Fruit fly (Drosophila melanogaster) whole organism, embryonic: ENCODE data around the gene mop.

Source experiments
- Aef1 ChIP-seq: fragments of 200-800 bp; sonication (Bioruptor generic); IDR thresholded peaks from 3 replicates; pipeline ENCODE4 v1.3.6; 2022; ENCODE audit warnings: missing biosample characterization, missing genetic modification characterization
- Awh ChIP-seq: fragments of 200-800 bp; sonication (Bioruptor generic); IDR thresholded peaks from 2 replicates; pipeline ENCODE4, ENCODE4 v1.3.6; 2022; ENCODE audit warnings: missing biosample characterization, missing genetic modification characterization
- CG12391 ChIP-seq: fragments of 200-800 bp; sonication (Bioruptor generic); optimal IDR thresholded peaks from 3 replicates; lab custom pipeline; 2018; ENCODE audit warnings: missing biosample characterization, mild to moderate bottlenecking, missing genetic modification characterization, moderate library complexity
- CG13123 ChIP-seq: fragments of 200-800 bp; sonication (Bioruptor generic); optimal IDR thresholded peaks from 2 replicates; lab custom pipeline; 2016; ENCODE audit warnings: missing biosample characterization, missing genetic modification characterization
- CG15073 ChIP-seq: fragments of 200-800 bp; sonication (Bioruptor generic); optimal IDR thresholded peaks from 2 replicates; lab custom pipeline; 2016; ENCODE audit warnings: missing biosample characterization, missing genetic modification characterization
- CG1647 ChIP-seq: fragments of 200-800 bp; sonication (Bioruptor generic); optimal IDR thresholded peaks from 3 replicates; lab custom pipeline; 2016; ENCODE audit warnings: missing biosample characterization, missing genetic modification characterization
- CG16779 ChIP-seq: fragments of 200-800 bp; sonication (Bioruptor generic); IDR thresholded peaks from 2 replicates; pipeline ENCODE4 v1.3.6; 2022; ENCODE audit warnings: missing biosample characterization, missing genetic modification characterization
- CG16815 ChIP-seq: fragments of 200-800 bp; sonication (Bioruptor generic); optimal IDR thresholded peaks from 3 replicates; lab custom pipeline; 2017; ENCODE audit warnings: missing biosample characterization, mild to moderate bottlenecking, missing genetic modification characterization
- CG17328 ChIP-seq: fragments of 200-800 bp; sonication (Bioruptor generic); IDR thresholded peaks from 2 replicates; pipeline ENCODE4 v1.3.6; 2022; ENCODE audit warnings: missing biosample characterization, missing genetic modification characterization
- CG17361 ChIP-seq: fragments of 200-800 bp; sonication (Bioruptor generic); IDR thresholded peaks from 3 replicates; pipeline ENCODE4 v1.3.6; 2022; ENCODE audit warnings: missing biosample characterization, missing genetic modification characterization
- CG17802 ChIP-seq: fragments of 200-800 bp; sonication (Bioruptor generic); optimal IDR thresholded peaks from 2 replicates; lab custom pipeline; 2018; ENCODE audit warnings: missing biosample characterization, mild to moderate bottlenecking, missing genetic modification characterization, moderate library complexity
- CG18262 ChIP-seq: fragments of 200-800 bp; optimal IDR thresholded peaks from 3 replicates; lab custom pipeline; 2019; ENCODE audit warnings: missing biosample characterization, mild to moderate bottlenecking, missing genetic modification characterization, moderate library complexity
- CG2678 ChIP-seq: fragments of 200-800 bp; sonication (Bioruptor generic); optimal IDR thresholded peaks from 3 replicates; lab custom pipeline; 2019; ENCODE audit warnings: missing biosample characterization, mild to moderate bottlenecking, missing genetic modification characterization, moderate library complexity
- CG34376 ChIP-seq: fragments of 200-800 bp; sonication (Bioruptor generic); optimal IDR thresholded peaks from 2 replicates; lab custom pipeline; 2018; ENCODE audit warnings: missing biosample characterization, mild to moderate bottlenecking, missing genetic modification characterization
- CG4282 ChIP-seq: fragments of 200-800 bp; sonication (Bioruptor generic); optimal IDR thresholded peaks from 2 replicates; lab custom pipeline; 2016; ENCODE audit warnings: missing biosample characterization, missing genetic modification characterization
- CG5953 ChIP-seq: fragments of 200-800 bp; sonication (Bioruptor generic); IDR thresholded peaks from 2 replicates; pipeline ENCODE4 v1.3.6; 2022; ENCODE audit warnings: missing biosample characterization, missing genetic modification characterization
- CG6689 ChIP-seq: fragments of 200-800 bp; sonication (Bioruptor generic); IDR thresholded peaks from 2 replicates; pipeline ENCODE4 v1.3.6; 2022; ENCODE audit warnings: missing biosample characterization, missing genetic modification characterization
- CG7928 ChIP-seq: fragments of 200-800 bp; sonication (Bioruptor generic); optimal IDR thresholded peaks from 2 replicates; lab custom pipeline; 2017; ENCODE audit warnings: missing biosample characterization, mild to moderate bottlenecking, missing genetic modification characterization
- CG8478 ChIP-seq: fragments of >200 bp; optimal IDR thresholded peaks from 2 replicates; lab custom pipeline; 2018
- CG9609 ChIP-seq: fragments of 200-800 bp; sonication (Bioruptor generic); optimal IDR thresholded peaks from 3 replicates; lab custom pipeline; 2016; ENCODE audit warnings: missing biosample characterization, missing genetic modification characterization
- CG9797 ChIP-seq: fragments of 200-800 bp; sonication (Bioruptor generic); optimal IDR thresholded peaks from 3 replicates; lab custom pipeline; 2018; ENCODE audit warnings: missing biosample characterization, mild to moderate bottlenecking, missing genetic modification characterization
- CTCF ChIP-seq: fragments of 200-800 bp; sonication (Bioruptor generic); optimal IDR thresholded peaks from 2 replicates; lab custom pipeline; 2017; ENCODE audit warnings: missing biosample characterization, mild to moderate bottlenecking, missing genetic modification characterization, moderate library complexity
- Chrac-16 ChIP-seq: fragments of 200-800 bp; sonication (Bioruptor generic); optimal IDR thresholded peaks from 3 replicates; lab custom pipeline; 2016; ENCODE audit warnings: missing biosample characterization, missing genetic modification characterization
- Dad ChIP-seq: fragments of 200-800 bp; sonication (Bioruptor generic); optimal IDR thresholded peaks from 3 replicates; lab custom pipeline; 2016; ENCODE audit warnings: missing biosample characterization, missing genetic modification characterization
- Deaf1 ChIP-seq: fragments of 200-800 bp; optimal IDR thresholded peaks from 3 replicates; lab custom pipeline; 2019; ENCODE audit warnings: missing biosample characterization, mild to moderate bottlenecking, missing genetic modification characterization, moderate library complexity
- Max ChIP-seq: fragments of 200-800 bp; sonication (Bioruptor generic); optimal IDR thresholded peaks from 2 replicates; lab custom pipeline; 2016; ENCODE audit warnings: missing biosample characterization, mild to moderate bottlenecking, missing genetic modification characterization
- Mes4 ChIP-seq: fragments of 200-800 bp; sonication (Bioruptor generic); optimal IDR thresholded peaks from 2 replicates; lab custom pipeline; 2016; ENCODE audit warnings: missing biosample characterization, missing genetic modification characterization
- NC2β ChIP-seq: fragments of 200-800 bp; sonication (Bioruptor generic); optimal IDR thresholded peaks from 2 replicates; lab custom pipeline; 2016; ENCODE audit warnings: missing biosample characterization, missing genetic modification characterization
- Nf-YA ChIP-seq: fragments of 200-800 bp; sonication (Bioruptor generic); IDR thresholded peaks from 2 replicates; pipeline ENCODE4 v1.3.6; 2022; ENCODE audit warnings: missing biosample characterization, missing genetic modification characterization
- Oli ChIP-seq: fragments of 200-800 bp; sonication (Bioruptor generic); optimal IDR thresholded peaks from 2 replicates; lab custom pipeline; 2018; ENCODE audit warnings: missing biosample characterization, mild to moderate bottlenecking, missing genetic modification characterization, moderate library complexity
- PHDP ChIP-seq: fragments of 200-800 bp; sonication (Bioruptor generic); optimal IDR thresholded peaks from 3 replicates; lab custom pipeline; 2018; ENCODE audit warnings: missing biosample characterization, mild to moderate bottlenecking, missing genetic modification characterization, moderate library complexity
- Pdp1 ChIP-seq, 2 experiments: fragments of 200-800 bp; sonication (Bioruptor generic); optimal IDR thresholded peaks; 3 replicates each; lab custom pipeline; 2016; ENCODE audit warnings: missing biosample characterization in 2 of 2, missing genetic modification characterization in 2 of 2, mild to moderate bottlenecking in 1 of 2, moderate library complexity in 1 of 2
- Sry-β ChIP-seq: fragments of 200-800 bp; sonication (Bioruptor generic); optimal IDR thresholded peaks from 2 replicates; lab custom pipeline; 2018; ENCODE audit warnings: missing biosample characterization, mild to moderate bottlenecking, missing genetic modification characterization, moderate library complexity
- Usf ChIP-seq: fragments of 200-800 bp; sonication (Bioruptor generic); optimal IDR thresholded peaks from 2 replicates; lab custom pipeline; 2017; ENCODE audit warnings: missing genotype, missing biosample characterization, missing genetic modification characterization
- al ChIP-seq: fragments of 200-800 bp; sonication (Bioruptor generic); IDR thresholded peaks from 2 replicates; pipeline ENCODE4 v1.3.6; 2022; ENCODE audit warnings: missing biosample characterization, missing genetic modification characterization
- ato ChIP-seq: fragments of 200-800 bp; sonication (Bioruptor generic); IDR thresholded peaks from 2 replicates; pipeline ENCODE4 v1.3.6; 2022; ENCODE audit warnings: missing biosample characterization, missing genetic modification characterization; ENCODE audit not compliant: partially characterized antibody
- dmrt99B ChIP-seq: fragments of 200-800 bp; sonication (Bioruptor generic); optimal IDR thresholded peaks from 2 replicates; lab custom pipeline; 2018; ENCODE audit warnings: missing biosample characterization, mild to moderate bottlenecking, missing genetic modification characterization, moderate library complexity
- emc ChIP-seq: fragments of 200-800 bp; sonication (Bioruptor generic); optimal IDR thresholded peaks from 2 replicates; lab custom pipeline; 2016; ENCODE audit warnings: missing biosample characterization, missing genetic modification characterization
- ems ChIP-seq: fragments of 200-800 bp; sonication (Bioruptor generic); optimal IDR thresholded peaks from 3 replicates; lab custom pipeline; 2016; ENCODE audit warnings: missing biosample characterization, missing genetic modification characterization
- fu2 ChIP-seq: fragments of 200-800 bp; sonication (Bioruptor generic); optimal IDR thresholded peaks from 2 replicates; lab custom pipeline; 2016; ENCODE audit warnings: missing biosample characterization, missing genetic modification characterization
- grau ChIP-seq: fragments of 200-800 bp; optimal IDR thresholded peaks from 3 replicates; lab custom pipeline; 2019; ENCODE audit warnings: missing biosample characterization, mild to moderate bottlenecking, missing genetic modification characterization, moderate library complexity
- knrl ChIP-seq: fragments of 200-800 bp; sonication (Bioruptor generic); IDR thresholded peaks from 3 replicates; pipeline ENCODE4 v1.3.6; 2022; ENCODE audit warnings: missing biosample characterization, missing genetic modification characterization; ENCODE audit not compliant: partially characterized antibody
- nom ChIP-seq: fragments of 200-800 bp; sonication (Bioruptor generic); optimal IDR thresholded peaks from 2 replicates; lab custom pipeline; 2017; ENCODE audit warnings: missing biosample characterization, missing genetic modification characterization, mild to moderate bottlenecking, moderate library complexity, missing genetic modification reagents
- phol ChIP-seq: fragments of 200-800 bp; sonication (Bioruptor generic); optimal IDR thresholded peaks from 3 replicates; lab custom pipeline; 2018; ENCODE audit warnings: missing biosample characterization, mild to moderate bottlenecking, missing genetic modification characterization, moderate library complexity
- row ChIP-seq: fragments of 200-800 bp; sonication (Bioruptor generic); IDR thresholded peaks from 3 replicates; pipeline ENCODE4 v1.3.6; 2022; ENCODE audit warnings: missing biosample characterization, missing genetic modification characterization
- run ChIP-seq: fragments of 200-800 bp; sonication (Bioruptor generic); optimal IDR thresholded peaks from 3 replicates; lab custom pipeline; 2018; ENCODE audit warnings: missing biosample characterization, mild to moderate bottlenecking, missing genetic modification characterization
- sisA ChIP-seq: fragments of 200-800 bp; sonication (Bioruptor generic); IDR thresholded peaks from 2 replicates; pipeline ENCODE4 v1.3.6; 2022; ENCODE audit warnings: missing biosample characterization, missing genetic modification characterization
- sob ChIP-seq: fragments of 200-800 bp; sonication (Bioruptor generic); IDR thresholded peaks from 2 replicates; pipeline ENCODE4 v1.3.6; 2022; ENCODE audit warnings: missing biosample characterization, missing genetic modification characterization
- tup ChIP-seq: fragments of 200-800 bp; sonication (Bioruptor generic); optimal IDR thresholded peaks from 2 replicates; lab custom pipeline; 2016; ENCODE audit warnings: missing biosample characterization, mild to moderate bottlenecking, missing genetic modification characterization, moderate library complexity
- unc-4 ChIP-seq: fragments of 200-800 bp; sonication (Bioruptor generic); IDR thresholded peaks from 2 replicates; pipeline ENCODE4 v1.3.6; 2022; ENCODE audit warnings: missing biosample characterization, missing genetic modification characterization; ENCODE audit not compliant: partially characterized antibody

The mop gene

dm6 chr3L:14756724-14757463 is 19.0 kb downstream of the mop start (continued):
- TF ChIP-seq CG6689 (peak; percentile 87), CG7928 (GFP tag; lab: Kevin White, UChicago) (peak; percentile 62), nom (GFP tag; lab: Kevin White, UChicago) (peak; percentile 55), CG4282 (peak; percentile 88), CG9609 (peak; percentile 95), phol (tag; lab: Kevin White, UChicago) (peak; percentile 85), CG16779 (GFP tag; lab: Robert Waterston, UW) (peak; percentile 89), Deaf1 (tag; lab: Kevin White, UChicago) (peak; percentile 37), CG5953 (GFP tag; lab: Robert Waterston, UW) (peak; percentile 89), CTCF (GFP tag; lab: Kevin White, UChicago) (peak; percentile 27), grau (peak; percentile 85), Max (peak; percentile 38), Usf (GFP tag; lab: Kevin White, UChicago) (peak; percentile 84), Awh (GFP tag; lab: Robert Waterston, UW) (peak; percentile 85), CG17328 (GFP tag; lab: Robert Waterston, UW) (peak; percentile 92), Chrac-16 (GFP tag; lab: Kevin White, UChicago) (peak; percentile 89), CG18262 (tag; lab: Kevin White, UChicago) (peak; percentile 78), row (GFP tag; lab: Robert Waterston, UW) (peak; percentile 91), CG16815 (GFP tag; lab: Kevin White, UChicago) (peak; percentile 83), run (tag; lab: Kevin White, UChicago) (peak; percentile 18), CG12391 (tag; lab: Kevin White, UChicago) (peak; percentile 81), al (GFP tag; lab: Robert Waterston, UW) (peak; percentile 88), unc-4 (GFP tag; lab: Robert Waterston, UW) (no peak), CG34376 (GFP tag; lab: Kevin White, UChicago) (no peak), CG2678 (tag; lab: Kevin White, UChicago) (peak; percentile 90), sisA (GFP tag; lab: Robert Waterston, UW) (peak; percentile 93), CG17361 (GFP tag; lab: Robert Waterston, UW) (peak; percentile 80), Nf-YA (GFP tag; lab: Robert Waterston, UW) (peak; percentile 84), PHDP (tag; lab: Kevin White, UChicago) (peak; percentile 84), Pdp1 (GFP tag; optimal IDR thresholded peaks at IDR 0.05; lab: Kevin White, UChicago) (peak; percentile 90 to 95), CG9797 (GFP tag; lab: Kevin White, UChicago) (no peak), tup (GFP tag; lab: Kevin White, UChicago) (peak; percentile 85), ems (GFP tag; lab: Kevin White, UChicago) (peak; percentile 84), Sry-β (GFP tag; lab: Kevin White, UChicago) (no peak), ato (no peak), CG17802 (tag; lab: Kevin White, UChicago) (peak; percentile 56), fu2 (peak; percentile 93), Dad (peak; percentile 84), CG13123 (GFP tag; lab: Kevin White, UChicago) (peak; percentile 56), knrl (GFP tag; lab: Robert Waterston, UW) (peak; percentile 25; the same call in 1 of the 3 replicates), emc (GFP tag; lab: Kevin White, UChicago) (peak; percentile 88), sob (GFP tag; lab: Robert Waterston, UW) (peak; percentile 90), CG15073 (GFP tag; lab: Kevin White, UChicago) (no peak), Aef1 (peak; percentile 89), Oli (tag; lab: Kevin White, UChicago) (peak; percentile 86), CG1647 (peak; percentile 79), Mes4 (GFP tag; lab: Kevin White, UChicago) (peak; percentile 83), CG8478 (peak; percentile 35), NC2β (peak; percentile 67), dmrt99B (peak; percentile 90)
